Fruit fly (Drosophila melanogaster) whole organism, embryonic: ENCODE data around the gene Mfap1.

Experiments
- Antp ChIP-seq: fragments of 200-800 bp; sonication (Bioruptor generic); optimal IDR thresholded peaks from 3 replicates; lab custom pipeline; 2016; ENCODE audit warnings: missing biosample characterization, missing genetic modification characterization
- Bgb ChIP-seq: fragments of 200-800 bp; sonication (Bioruptor generic); IDR thresholded peaks from 2 replicates; pipeline ENCODE4 v1.3.6; 2022; ENCODE audit warnings: missing biosample characterization, missing genetic modification characterization; ENCODE audit not compliant: partially characterized antibody
- CG10654 ChIP-seq: fragments of 200-800 bp; sonication (Bioruptor generic); optimal IDR thresholded peaks from 2 replicates; lab custom pipeline; 2016; ENCODE audit warnings: missing biosample characterization, missing genetic modification characterization
- CG12104 ChIP-seq: fragments of 200-800 bp; sonication (Bioruptor generic); optimal IDR thresholded peaks from 3 replicates; lab custom pipeline; 2016; ENCODE audit warnings: missing biosample characterization, missing genetic modification characterization
- CG13123 ChIP-seq: fragments of 200-800 bp; sonication (Bioruptor generic); optimal IDR thresholded peaks from 2 replicates; lab custom pipeline; 2016; ENCODE audit warnings: missing biosample characterization, missing genetic modification characterization
- CG13424 ChIP-seq: fragments of 200-800 bp; sonication (Bioruptor generic); optimal IDR thresholded peaks from 2 replicates; lab custom pipeline; 2019; ENCODE audit warnings: missing biosample characterization, mild to moderate bottlenecking, missing genetic modification characterization, moderate library complexity
- CG14014 ChIP-seq: fragments of 200-800 bp; sonication (Bioruptor generic); IDR thresholded peaks from 2 replicates; pipeline ENCODE4 v1.3.6; 2022; ENCODE audit warnings: missing biosample characterization, missing genetic modification characterization
- CG14441 ChIP-seq: fragments of 200-800 bp; sonication (Bioruptor generic); IDR thresholded peaks from 2 replicates; pipeline ENCODE4 v1.3.6; 2022; ENCODE audit warnings: missing biosample characterization, missing genetic modification characterization
- CG1602 ChIP-seq: fragments of 200-800 bp; sonication (Bioruptor generic); optimal IDR thresholded peaks from 3 replicates; lab custom pipeline; 2016; ENCODE audit warnings: missing biosample characterization, missing genetic modification characterization
- CG16863 ChIP-seq: fragments of 200-800 bp; sonication (Bioruptor generic); optimal IDR thresholded peaks from 3 replicates; lab custom pipeline; 2016; ENCODE audit warnings: missing biosample characterization, missing genetic modification characterization
- CG2678 ChIP-seq: fragments of 200-800 bp; sonication (Bioruptor generic); optimal IDR thresholded peaks from 3 replicates; lab custom pipeline; 2019; ENCODE audit warnings: missing biosample characterization, mild to moderate bottlenecking, missing genetic modification characterization, moderate library complexity
- CG3065 ChIP-seq: fragments of 200-800 bp; sonication (Bioruptor generic); optimal IDR thresholded peaks from 2 replicates; lab custom pipeline; 2016; ENCODE audit warnings: missing biosample characterization, missing genetic modification characterization
- CG33557 ChIP-seq: fragments of 200-800 bp; sonication (Bioruptor generic); optimal IDR thresholded peaks from 2 replicates; lab custom pipeline; 2019; ENCODE audit warnings: missing biosample characterization, mild to moderate bottlenecking, missing genetic modification characterization, moderate library complexity
- CG3838 ChIP-seq: fragments of 200-800 bp; sonication (Bioruptor generic); optimal IDR thresholded peaks from 3 replicates; lab custom pipeline; 2016; ENCODE audit warnings: missing biosample characterization, missing genetic modification characterization
- CG43689 ChIP-seq: fragments of 200-800 bp; sonication (Bioruptor generic); IDR thresholded peaks from 2 replicates; pipeline ENCODE4 v1.3.6; 2022; ENCODE audit warnings: missing biosample characterization, missing genetic modification characterization
- CG4404 ChIP-seq: fragments of 200-800 bp; sonication (Bioruptor generic); IDR thresholded peaks from 2 replicates; pipeline ENCODE4 v1.3.6; 2022; ENCODE audit warnings: missing biosample characterization, missing genetic modification characterization
- CG7271 ChIP-seq: fragments of 200-800 bp; sonication (Bioruptor generic); optimal IDR thresholded peaks from 2 replicates; lab custom pipeline; 2018; ENCODE audit warnings: missing biosample characterization, mild to moderate bottlenecking, missing genetic modification characterization, moderate library complexity
- CG9932 ChIP-seq: fragments of 200-800 bp; sonication (Bioruptor generic); IDR thresholded peaks from 2 replicates; pipeline ENCODE4 v1.3.6; 2022; ENCODE audit warnings: missing biosample characterization, missing genetic modification characterization
- Dbx ChIP-seq: fragments of 200-800 bp; sonication (Bioruptor generic); IDR thresholded peaks from 3 replicates; pipeline ENCODE4 v1.3.6; 2022; ENCODE audit warnings: missing biosample characterization, missing genetic modification characterization
- Deaf1 ChIP-seq: fragments of 200-800 bp; optimal IDR thresholded peaks from 3 replicates; lab custom pipeline; 2019; ENCODE audit warnings: missing biosample characterization, mild to moderate bottlenecking, missing genetic modification characterization, moderate library complexity
- Fer2 ChIP-seq: fragments of 200-800 bp; sonication (Bioruptor generic); optimal IDR thresholded peaks from 2 replicates; lab custom pipeline; 2018; ENCODE audit warnings: missing biosample characterization, mild to moderate bottlenecking, missing genetic modification characterization, moderate library complexity
- Gug ChIP-seq: fragments of 200-800 bp; sonication (Bioruptor generic); IDR thresholded peaks from 4 replicates; pipeline ENCODE4 v1.3.6; 2022; ENCODE audit warnings: missing biosample characterization, missing genetic modification characterization
- Lpt ChIP-seq: fragments of >200 bp; optimal IDR thresholded peaks from 2 replicates; lab custom pipeline; 2018; ENCODE audit warnings: missing biosample characterization, missing genetic modification characterization
- Opbp ChIP-seq: fragments of 200-800 bp; sonication (Bioruptor generic); IDR thresholded peaks from 3 replicates; pipeline ENCODE4 v1.3.6; 2022; ENCODE audit warnings: missing biosample characterization, missing genetic modification characterization; ENCODE audit not compliant: partially characterized antibody
- Ptx1 ChIP-seq: fragments of 200-800 bp; sonication (Bioruptor generic); IDR thresholded peaks from 2 replicates; pipeline ENCODE4 v1.3.6; 2022; ENCODE audit warnings: missing biosample characterization, missing genetic modification characterization
- Xrp1 ChIP-seq: fragments of 200-800 bp; sonication (Bioruptor generic); IDR thresholded peaks from 2 replicates; pipeline ENCODE4 v1.3.6; 2022; ENCODE audit warnings: missing biosample characterization, missing genetic modification characterization
- bcd ChIP-seq: fragments of 200-800 bp; sonication (Bioruptor generic); optimal IDR thresholded peaks from 2 replicates; lab custom pipeline; 2017; ENCODE audit warnings: missing biosample characterization, mild to moderate bottlenecking, missing genetic modification characterization
- bowl ChIP-seq: fragments of 200-800 bp; sonication (Bioruptor generic); IDR thresholded peaks from 2 replicates; pipeline ENCODE4 v1.3.6; 2022; ENCODE audit warnings: missing biosample characterization, missing genetic modification characterization
- chinmo ChIP-seq: fragments of 200-800 bp; sonication (Bioruptor generic); IDR thresholded peaks from 4 replicates; pipeline ENCODE4 v1.3.6; 2022; ENCODE audit warnings: missing biosample characterization, missing genetic modification characterization; ENCODE audit not compliant: partially characterized antibody
- corto ChIP-seq: fragments of 200-800 bp; sonication (Bioruptor generic); optimal IDR thresholded peaks from 2 replicates; lab custom pipeline; 2016; ENCODE audit warnings: missing biosample characterization, mild to moderate bottlenecking, missing genetic modification characterization, moderate library complexity
- crc ChIP-seq: fragments of 200-800 bp; sonication (Bioruptor generic); optimal IDR thresholded peaks from 2 replicates; lab custom pipeline; 2016; ENCODE audit warnings: missing biosample characterization, missing genetic modification characterization
- croc ChIP-seq: fragments of 200-800 bp; sonication (Bioruptor generic); conservative IDR thresholded peaks from 3 replicates; pipeline ENCODE4 v1.3.6; 2022; ENCODE audit warnings: missing biosample characterization, missing genetic modification characterization
- crol ChIP-seq: fragments of 200-800 bp; sonication (Bioruptor generic); IDR thresholded peaks from 2 replicates; pipeline ENCODE4 v1.3.6; 2022; ENCODE audit warnings: missing biosample characterization, missing genetic modification characterization
- en ChIP-seq: fragments of 200-800 bp; sonication (Bioruptor generic); optimal IDR thresholded peaks from 2 replicates; lab custom pipeline; 2016; ENCODE audit warnings: missing biosample characterization, missing genetic modification characterization
- exex ChIP-seq: fragments of 200-800 bp; sonication (Bioruptor generic); optimal IDR thresholded peaks from 4 replicates; lab custom pipeline; 2018; ENCODE audit warnings: missing biosample characterization, mild to moderate bottlenecking, missing genetic modification characterization, moderate library complexity
- gsb-n ChIP-seq: fragments of 200-800 bp; sonication (Bioruptor generic); optimal IDR thresholded peaks from 3 replicates; lab custom pipeline; 2018; ENCODE audit warnings: missing biosample characterization, mild to moderate bottlenecking, missing genetic modification characterization
- maf-S ChIP-seq: fragments of 200-800 bp; sonication (Bioruptor generic); optimal IDR thresholded peaks from 2 replicates; lab custom pipeline; 2016; ENCODE audit warnings: missing biosample characterization, missing genetic modification characterization
- onecut ChIP-seq: fragments of 200-800 bp; sonication (Bioruptor generic); IDR thresholded peaks from 2 replicates; pipeline ENCODE4 v1.3.6; 2022; ENCODE audit warnings: missing biosample characterization, missing genetic modification characterization
- org-1 ChIP-seq: fragments of 200-800 bp; sonication (Bioruptor generic); optimal IDR thresholded peaks from 2 replicates; lab custom pipeline; 2017; ENCODE audit warnings: missing biosample characterization, missing genetic modification characterization
- prd ChIP-seq, 3 experiments: fragments of >200 bp in 2 of 3; fragments of 200-800 bp in 1 of 3; sonication (Bioruptor generic) in 1 of 3; optimal IDR thresholded peaks in 2 of 3; IDR thresholded peaks in 1 of 3; 2 replicates in 2 of 3; 3 replicates in 1 of 3; pipeline versions ENCODE4 v1.3.6 to Lab custom; 2017 to 2022; ENCODE audit warnings: missing biosample characterization in 1 of 3, missing genetic modification characterization in 1 of 3
- rib ChIP-seq: fragments of 200-800 bp; sonication (Bioruptor generic); IDR thresholded peaks from 2 replicates; pipeline ENCODE4 v1.3.6; 2022; ENCODE audit warnings: missing biosample characterization, missing genetic modification characterization
- sens ChIP-seq: fragments of 200-800 bp; sonication (Bioruptor generic); peaks from one replicate; lab custom pipeline; 2016; ENCODE audit warnings: missing biosample characterization, missing genetic modification characterization
- slbo ChIP-seq: fragments of 200-800 bp; sonication (Bioruptor generic); IDR thresholded peaks from 2 replicates; pipeline ENCODE4 v1.3.6; 2022; ENCODE audit warnings: missing biosample characterization, missing genetic modification characterization
- so ChIP-seq: fragments of 200-800 bp; sonication (Bioruptor generic); IDR thresholded peaks from 3 replicates; pipeline ENCODE4 v1.3.6; 2022; ENCODE audit warnings: missing biosample characterization, missing genetic modification characterization
- tgo ChIP-seq: fragments of 200-800 bp; sonication (Bioruptor generic); IDR thresholded peaks from 3 replicates; pipeline ENCODE4 v1.3.6; 2022; ENCODE audit warnings: missing biosample characterization, missing genetic modification characterization
- tll ChIP-seq, 2 experiments: fragments of 200-800 bp in 1 of 2; fragments of >200 bp in 1 of 2; sonication (Bioruptor generic) in 1 of 2; optimal IDR thresholded peaks; 2 replicates each; lab custom pipeline; 2017 to 2019; ENCODE audit warnings: missing biosample characterization in 2 of 2, missing genetic modification characterization in 2 of 2, mild to moderate bottlenecking in 1 of 2, moderate library complexity in 1 of 2
- ttk ChIP-seq: fragments of 200-800 bp; sonication (Bioruptor generic); IDR thresholded peaks from 2 replicates; pipeline ENCODE4 v2.1.2; 2022; ENCODE audit warnings: missing biosample characterization, missing genetic modification characterization
- zfh2 ChIP-seq: fragments of 200-800 bp; sonication (Bioruptor generic); optimal IDR thresholded peaks from 2 replicates; lab custom pipeline; 2016; ENCODE audit warnings: missing biosample characterization, missing genetic modification characterization

Mfap1 gene

DNA sequence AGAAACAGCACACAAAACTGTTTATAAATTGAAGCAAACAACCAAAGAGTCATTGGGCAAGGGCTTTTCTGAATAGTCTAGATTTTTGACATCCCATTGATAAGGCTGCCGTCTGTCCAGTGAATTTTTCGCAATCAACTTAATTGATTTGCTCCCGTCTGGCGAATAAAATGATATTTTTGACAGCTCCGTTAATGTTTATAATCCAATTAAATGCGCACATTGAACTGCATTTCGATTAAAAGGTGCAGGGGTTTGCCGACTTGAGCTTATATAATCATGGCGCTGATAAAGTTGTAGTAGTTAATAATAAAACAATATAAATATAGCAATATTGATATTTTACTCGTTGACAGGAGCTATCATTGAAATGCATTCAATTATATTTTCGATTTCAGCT is 31.9 kb upstream of the Mfap1 start:
- no peak for TF ChIP-seq Antp (GFP tag; lab: Kevin White, UChicago)
- no peak for TF ChIP-seq CG7271 (tag; lab: Kevin White, UChicago)
- TF ChIP-seq zfh2 (GFP tag; lab: Kevin White, UChicago), result no peak
- TF ChIP-seq Opbp (GFP tag; lab: Robert Waterston, UW), result no peak
- TF ChIP-seq sens (GFP tag; lab: Kevin White, UChicago), result no peak
- TF ChIP-seq CG12104 (GFP tag; lab: Kevin White, UChicago), result no peak
- TF ChIP-seq onecut (GFP tag; lab: Robert Waterston, UW), result no peak
- TF ChIP-seq CG1602 (GFP tag; lab: Kevin White, UChicago), result no peak

DNA sequence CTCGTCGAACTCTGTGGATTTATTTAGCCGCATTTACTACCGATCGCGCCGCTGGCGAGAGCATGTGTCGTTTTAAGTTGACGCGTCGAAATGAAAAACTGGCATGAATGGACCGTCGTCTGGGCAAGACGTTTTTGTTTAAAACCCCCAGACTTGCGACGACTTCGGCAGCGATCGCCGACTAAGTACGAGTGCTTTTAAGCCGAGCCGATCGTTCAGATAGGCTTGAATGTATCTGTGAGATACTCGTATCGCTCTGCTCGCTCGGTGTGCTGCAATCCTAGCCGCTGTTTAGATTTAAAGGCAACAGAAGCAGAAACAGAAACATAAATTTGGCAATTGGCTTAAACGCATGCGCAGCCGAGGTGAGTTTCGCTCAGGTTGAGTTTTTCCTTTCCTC is 30.8 kb upstream of the Mfap1 start, which contains the start of gene dsb:
Gene dsb (minus strand): TSS at position 91 of the 400 bp plus-strand sequence.
- TF ChIP-seq Deaf1, result peak; percentile 71
- TF ChIP-seq crol (GFP tag; lab: Robert Waterston, UW), result no peak

DNA sequence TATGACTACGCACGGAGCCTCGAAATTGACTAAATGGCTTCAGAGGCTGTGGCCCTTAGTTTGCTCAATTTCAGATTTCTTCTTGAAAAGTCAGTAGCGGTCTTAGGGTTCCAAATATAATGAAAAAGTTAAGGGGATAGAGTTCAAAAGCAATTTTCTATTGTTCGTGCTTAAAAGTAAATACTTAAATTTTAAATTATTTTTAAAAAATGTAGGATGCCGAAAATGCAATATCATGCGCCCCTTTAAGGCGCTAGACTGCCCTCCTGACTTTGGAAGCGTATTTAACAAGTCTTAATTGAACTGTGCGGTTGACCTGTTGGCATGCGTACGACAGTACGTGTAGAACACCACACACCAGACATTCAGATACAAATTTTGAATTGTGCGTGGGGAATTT is 26.2 kb upstream of the Mfap1 start:
- TF ChIP-seq chinmo (GFP tag; lab: Robert Waterston, UW), result no peak
- TF ChIP-seq corto (GFP tag; lab: Kevin White, UChicago), result no peak
- TF ChIP-seq CG4404 (GFP tag; lab: Robert Waterston, UW), result peak; percentile 65
- TF ChIP-seq Ptx1, result peak; percentile 43; the same call in 1 of the 2 replicates
- TF ChIP-seq bowl, result no peak
- no peak for TF ChIP-seq prd (optimal IDR thresholded peaks at IDR 0.05; lab: Kevin White, UChicago)
- peak; percentile 54; the same call in 1 of the 3 replicates for TF ChIP-seq prd (GFP tag; IDR thresholded peaks at IDR 0.05; lab: Robert Waterston, UW)
- TF ChIP-seq rib (GFP tag; lab: Robert Waterston, UW), result no peak
- no peak for TF ChIP-seq CG13424
- no peak for TF ChIP-seq Lpt
- TF ChIP-seq so (GFP tag; lab: Robert Waterston, UW), result no peak
- peak; percentile 44; the same call in 1 of the 2 replicates for TF ChIP-seq CG14441
- peak; percentile 32; the same call in 1 of the 2 replicates for TF ChIP-seq slbo
- no peak for TF ChIP-seq en
- no peak for TF ChIP-seq CG10654
- no peak for TF ChIP-seq CG33557 (GFP tag; lab: Kevin White, UChicago)
- TF ChIP-seq CG9932 (GFP tag; lab: Robert Waterston, UW), result 0 out of 2 replicates have a peak, but pooled peaks have one; percentile 7
- no peak for TF ChIP-seq gsb-n (tag; lab: Kevin White, UChicago)
- no peak for TF ChIP-seq maf-S
- TF ChIP-seq CG16863 (GFP tag; lab: Kevin White, UChicago), result no peak
- TF ChIP-seq crc (GFP tag; lab: Kevin White, UChicago), result no peak
- no peak for TF ChIP-seq CG43689 (GFP tag; lab: Robert Waterston, UW)
- TF ChIP-seq CG3065 (GFP tag; lab: Kevin White, UChicago), result no peak
- TF ChIP-seq Dbx (GFP tag; lab: Robert Waterston, UW), result peak; percentile 44; the same call in 2 of the 3 replicates
- TF ChIP-seq CG14014 (GFP tag; lab: Robert Waterston, UW), result no peak
- TF ChIP-seq Bgb, result no peak
- TF ChIP-seq tll (GFP tag; optimal IDR thresholded peaks at IDR 0.05; lab: Kevin White, UChicago), result no peak
- no peak for TF ChIP-seq exex (tag; lab: Kevin White, UChicago)
- TF ChIP-seq croc (GFP tag; lab: Robert Waterston, UW), result no peak
- TF ChIP-seq Fer2 (tag; lab: Kevin White, UChicago), result no peak
- TF ChIP-seq Xrp1 (GFP tag; lab: Robert Waterston, UW), result 0 out of 2 replicates have a peak, but pooled peaks have one; percentile 47
- no peak for TF ChIP-seq CG2678 (tag; lab: Kevin White, UChicago)
- no peak for TF ChIP-seq ttk (GFP tag; lab: Robert Waterston, UW)
- no peak for TF ChIP-seq CG13123 (GFP tag; lab: Kevin White, UChicago)
- TF ChIP-seq org-1, result no peak
- no peak for TF ChIP-seq bcd
- peak; percentile 40; the same call in 2 of the 3 replicates for TF ChIP-seq tgo (GFP tag; lab: Robert Waterston, UW)
- TF ChIP-seq Gug (GFP tag; lab: Robert Waterston, UW), result 0 out of 4 replicates have a peak, but pooled peaks have one; percentile 13
- TF ChIP-seq CG3838, result no peak
